Worm (Caenorhabditis elegans): Measurements from ENCODE around the gene spi-1.

DNA sequence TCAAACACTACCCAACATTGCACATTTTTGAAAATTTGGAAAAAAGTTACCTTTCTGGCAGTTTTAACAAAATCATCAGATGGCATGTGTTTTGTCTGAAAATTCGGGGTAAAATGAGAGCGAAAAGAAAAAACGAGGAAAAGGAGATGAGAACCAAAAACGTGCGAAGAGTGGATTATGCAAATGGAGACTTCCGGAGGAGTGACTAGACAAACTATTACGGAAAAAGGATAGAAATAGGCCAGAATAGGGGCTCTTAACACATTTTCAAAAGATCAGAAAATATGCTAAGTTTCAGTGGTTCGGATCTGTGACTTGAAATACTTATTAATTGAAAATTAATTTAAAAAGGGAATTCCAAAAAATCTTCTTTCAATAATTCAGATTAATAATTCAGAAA is 3.3 kb downstream of the spi-1 start, which contains the start of gene srab-14:
- TF ChIP-seq dao-5 (tag; optimal IDR thresholded peaks at IDR 0.05) (no peak), W03F9.2 (tag; optimal IDR thresholded peaks at IDR 0.05) (no peak), him-1 (tag; optimal IDR thresholded peaks at IDR 0.05) (no peak)
